Worm (Caenorhabditis elegans): Measurements from ENCODE around the gene C26B2.2.
A peak's percentile ranks its signal among the peaks of the same experiment; 100 is the strongest.

The C26B2.2 gene

ce11 chrIV:8008137-8008536 lies 13.8 kb downstream of the C26B2.2 start:
- TF ChIP-seq hlh-4 (tag; optimal IDR thresholded peaks at IDR 0.05) (no peak), nhr-90 (tag; optimal IDR thresholded peaks at IDR 0.05; ENCODE audit: poor library complexity) (no peak), jun-1 (tag; optimal IDR thresholded peaks at IDR 0.05) (no peak), egl-13 (tag; optimal IDR thresholded peaks at IDR 0.05) (no peak), ceh-88 (GFP tag; IDR thresholded peaks at IDR 0.05) (no peak), hpl-2 (GFP tag; optimal IDR thresholded peaks at IDR 0.05) (no peak), snpc-4 (tag; optimal IDR thresholded peaks at IDR 0.05) (no peak), pqm-1 (tag; optimal IDR thresholded peaks at IDR 0.05) (no peak), skn-1 (tag; optimal IDR thresholded peaks at IDR 0.05) (no peak), nhr-237 (tag; optimal IDR thresholded peaks at IDR 0.05) (no peak)

- TF ChIP-seq aha-1 (tag; optimal IDR thresholded peaks at IDR 0.05) (no peak), unc-130 (tag; optimal IDR thresholded peaks at IDR 0.05) (no peak), nhr-84 (tag; optimal IDR thresholded peaks at IDR 0.05) (no peak), snpc-4 (tag; optimal IDR thresholded peaks at IDR 0.05) (no peak), unc-86 (tag; optimal IDR thresholded peaks at IDR 0.05) (no peak)
These were observed 14.4 kb downstream of the C26B2.2 start for ce11 chrIV:8007549-8007948.

- TF ChIP-seq nhr-47 (tag; optimal IDR thresholded peaks at IDR 0.05) (no peak), unc-130 (tag; optimal IDR thresholded peaks at IDR 0.05) (no peak)
These were observed 15.8 kb downstream of the C26B2.2 start for ce11 chrIV:8006161-8006560.

- peak; percentile 18 for TF ChIP-seq elt-2 (tag; optimal IDR thresholded peaks at IDR 0.05)
- TF ChIP-seq nhr-76 (tag; optimal IDR thresholded peaks at IDR 0.05), result no peak
- TF ChIP-seq zip-4 (GFP tag; optimal IDR thresholded peaks at IDR 0.05), result no peak
- no peak for TF ChIP-seq vab-15 (tag; optimal IDR thresholded peaks at IDR 0.05)
- no peak for TF ChIP-seq elt-3 (tag; optimal IDR thresholded peaks at IDR 0.05)
These were observed 16.5 kb downstream of the C26B2.2 start for ce11 chrIV:8005376-8005775.

ce11 chrIV:8004019-8004418 lies 17.9 kb downstream of the C26B2.2 start, which contains the start of gene rig-4:
rig-4 (minus strand) TSS chrIV:8004119.
- no peak for TF ChIP-seq pax-3 (tag; optimal IDR thresholded peaks at IDR 0.05)
- TF ChIP-seq fkh-8 (tag; optimal IDR thresholded peaks at IDR 0.05), result no peak
- TF ChIP-seq egl-13 (tag; optimal IDR thresholded peaks at IDR 0.05), result no peak
- TF ChIP-seq alr-1 (tag; optimal IDR thresholded peaks at IDR 0.05; ENCODE audit: borderline replicate concordance), result no peak
- no peak for TF ChIP-seq unc-130 (tag; optimal IDR thresholded peaks at IDR 0.05)
- TF ChIP-seq lin-35 (GFP tag; optimal IDR thresholded peaks at IDR 0.05), result no peak
- TF ChIP-seq ceh-8 (GFP tag; optimal IDR thresholded peaks at IDR 0.05), result no peak
- TF ChIP-seq nhr-47 (tag; optimal IDR thresholded peaks at IDR 0.05), result no peak
- TF ChIP-seq tlp-1 (tag; optimal IDR thresholded peaks at IDR 0.05), result no peak
- TF ChIP-seq ztf-4 (tag; optimal IDR thresholded peaks at IDR 0.05), result no peak
- no peak for TF ChIP-seq lin-15B (tag; optimal IDR thresholded peaks at IDR 0.05)
- no peak for TF ChIP-seq unc-98 (GFP tag; IDR thresholded peaks at IDR 0.05)
- TF ChIP-seq ztf-11 (tag; optimal IDR thresholded peaks at IDR 0.05), result no peak
- TF ChIP-seq jun-1 (tag; optimal IDR thresholded peaks at IDR 0.05), result no peak
- TF ChIP-seq efl-1 (optimal IDR thresholded peaks at IDR 0.05), result no peak
- TF ChIP-seq efl-1 (GFP tag; optimal IDR thresholded peaks at IDR 0.05 in 1 of 2), result no peak
- TF ChIP-seq nhr-90 (tag; optimal IDR thresholded peaks at IDR 0.05; ENCODE audit: poor library complexity), result no peak
- TF ChIP-seq unc-62 (GFP tag; optimal IDR thresholded peaks at IDR 0.05), result no peak
- no peak for TF ChIP-seq lin-13 (GFP tag; optimal IDR thresholded peaks at IDR 0.05)
- TF ChIP-seq aha-1 (tag; optimal IDR thresholded peaks at IDR 0.05), result no peak
- TF ChIP-seq grh-1 (GFP tag; IDR thresholded peaks at IDR 0.05), result no peak

Measured in whole organism, L1 larva.